Worm (Caenorhabditis elegans): ENCODE data around the gene tag-294.

The tag-294 gene

ce11 chrX:5801156-5801592 is 38.0 kb upstream of the tag-294 start (continued):
- TF ChIP-seq lin-40 (tag; optimal IDR thresholded peaks at IDR 0.05) (peak; percentile 95), chd-7 (tag; optimal IDR thresholded peaks at IDR 0.05) (peak; percentile 91), nfya-1 (tag; optimal IDR thresholded peaks at IDR 0.05; ENCODE audit: borderline replicate concordance, insufficient read depth) (no peak), F39B2.1 (GFP tag; IDR thresholded peaks at IDR 0.05) (no peak), K11D2.4 (GFP tag; IDR thresholded peaks at IDR 0.05) (peak; percentile 76), hlh-12 (tag; optimal IDR thresholded peaks at IDR 0.05) (peak; percentile 77), pbrm-1 (GFP tag; IDR thresholded peaks at IDR 0.05) (peak; percentile 91), F33H1.4 (GFP tag; IDR thresholded peaks at IDR 0.05) (peak; percentile 23; the same call in 1 of the 2 replicates), attf-6 (GFP tag; IDR thresholded peaks at IDR 0.05) (peak; percentile 55; the same call in 1 of the 2 replicates), madf-6 (GFP tag; IDR thresholded peaks at IDR 0.05) (peak; percentile 69; the same call in 1 of the 2 replicates), hsf-1 (GFP tag; IDR thresholded peaks at IDR 0.05) (0 out of 2 replicates have a peak, but pooled peaks have one; percentile 59), D2030.7 (GFP tag; IDR thresholded peaks at IDR 0.05) (peak; percentile 82), egrh-3 (GFP tag; IDR thresholded peaks at IDR 0.05) (peak; percentile 57), sea-2 (GFP tag; IDR thresholded peaks at IDR 0.05) (peak; percentile 68; the same call in 1 of the 2 replicates), ceh-79 (tag; optimal IDR thresholded peaks at IDR 0.05) (peak; percentile 29), lin-35 (GFP tag; optimal IDR thresholded peaks at IDR 0.05) (peak; percentile 0 to 85 (median 51)), madf-10 (tag; optimal IDR thresholded peaks at IDR 0.05) (peak; percentile 84), Y53F4B.3 (GFP tag; IDR thresholded peaks at IDR 0.05) (no peak), hmg-20 (GFP tag; IDR thresholded peaks at IDR 0.05) (peak; percentile 70), lir-1 (GFP tag; conservative IDR thresholded peaks at IDR 0.05) (peak; percentile 61), tlf-1 (GFP tag; optimal IDR thresholded peaks at IDR 0.05) (peak; percentile 68), mcd-1 (GFP tag; IDR thresholded peaks at IDR 0.05) (peak; percentile 71), die-1 (tag; optimal IDR thresholded peaks at IDR 0.05) (peak; percentile 88), K12H6.12 (tag; optimal IDR thresholded peaks at IDR 0.05) (peak; percentile 80), Y53G8AR.9 (GFP tag; conservative IDR thresholded peaks at IDR 0.05) (no peak), ztf-22 (GFP tag; optimal IDR thresholded peaks at IDR 0.05) (peak; percentile 73), xnd-1 (tag; optimal IDR thresholded peaks at IDR 0.05) (no peak), mxl-1 (tag; optimal IDR thresholded peaks at IDR 0.05) (peak; percentile 73), rpc-1 (optimal IDR thresholded peaks at IDR 0.05) (peak; percentile 96), rpc-1 (tag; optimal IDR thresholded peaks at IDR 0.05) (peak; percentile 96), dox-1 (GFP tag; IDR thresholded peaks at IDR 0.05) (peak; percentile 89), akir-1 (GFP tag; optimal IDR thresholded peaks at IDR 0.05) (peak; percentile 24), dpff-1 (tag; optimal IDR thresholded peaks at IDR 0.05) (peak; percentile 51), B0019.2 (GFP tag; conservative IDR thresholded peaks at IDR 0.05) (no peak), madf-3 (GFP tag; IDR thresholded peaks at IDR 0.05) (peak; percentile 48; the same call in 1 of the 2 replicates), him-1 (tag; optimal IDR thresholded peaks at IDR 0.05) (peak; percentile 86), zfh-2 (GFP tag; conservative IDR thresholded peaks at IDR 0.05) (no peak), madf-8 (GFP tag; conservative IDR thresholded peaks at IDR 0.05) (no peak), unc-62 (GFP tag; optimal IDR thresholded peaks at IDR 0.05) (no peak), hmg-1.2 (GFP tag; IDR thresholded peaks at IDR 0.05) (peak; percentile 94), cebp-1 (GFP tag; IDR thresholded peaks at IDR 0.05) (peak; percentile 55; the same call in 1 of the 2 replicates), cebp-1 (tag; optimal IDR thresholded peaks at IDR 0.05) (peak; percentile 85), ceh-100 (GFP tag; IDR thresholded peaks at IDR 0.05) (no peak; the same call in none of the 2 replicates), nhr-179 (tag; optimal IDR thresholded peaks at IDR 0.05) (peak; percentile 41), ztf-28 (GFP tag; IDR thresholded peaks at IDR 0.05) (0 out of 2 replicates have a peak, but pooled peaks have one; percentile 67), snpc-1.3 (tag; optimal IDR thresholded peaks at IDR 0.05; ENCODE audit: insufficient read depth) (peak; percentile 83), ekl-4 (GFP tag; IDR thresholded peaks at IDR 0.05) (peak; percentile 62; the same call in 1 of the 2 replicates), nhr-27 (tag; optimal IDR thresholded peaks at IDR 0.05) (peak; percentile 66), Y95B8A.8 (GFP tag; IDR thresholded peaks at IDR 0.05) (no peak)
